Worm (Caenorhabditis elegans) whole organism, mixed stage, embryonic: ENCODE results near the gene cox-15.
A peak's percentile ranks its signal among the peaks of the same experiment; 100 is the strongest.

Source experiments
- bed-3 ChIP-seq: fragments of 200-800 bp; sonication (Bioruptor generic); optimal IDR thresholded peaks from 3 replicates; lab custom pipeline; 2018; ENCODE audit warnings: mild to moderate bottlenecking, missing genetic modification characterization, moderate library complexity, missing compliant biosample characterization
- blmp-1 ChIP-seq: fragments of 150-350 bp; optimal IDR thresholded peaks from 2 replicates; lab custom pipeline; 2014; ENCODE audit warnings: missing biosample characterization, missing genetic modification characterization
- ceh-39 ChIP-seq: fragments of 150-350 bp; optimal IDR thresholded peaks from 2 replicates; lab custom pipeline; 2014; ENCODE audit warnings: missing biosample characterization, missing genetic modification characterization
- ceh-43 ChIP-seq: fragments of 200-800 bp; sonication (Bioruptor generic); optimal IDR thresholded peaks from 2 replicates; lab custom pipeline; 2018; ENCODE audit warnings: mild to moderate bottlenecking, missing genetic modification characterization, moderate library complexity, missing compliant biosample characterization
- ceh-83 ChIP-seq: fragments of 200-800 bp; sonication (Bioruptor generic); optimal IDR thresholded peaks from 2 replicates; lab custom pipeline; 2018; ENCODE audit warnings: mild to moderate bottlenecking, missing genetic modification characterization, missing compliant biosample characterization
- ces-1 ChIP-seq: fragments of 150-350 bp; optimal IDR thresholded peaks from 2 replicates; lab custom pipeline; 2014; ENCODE audit warnings: missing biosample characterization, missing genetic modification reagents, missing genetic modification characterization
- drap-1 ChIP-seq: fragments of 200-800 bp; sonication (Bioruptor generic); optimal IDR thresholded peaks from 3 replicates; lab custom pipeline; 2018; ENCODE audit warnings: mild to moderate bottlenecking, missing genetic modification characterization, missing compliant biosample characterization
- elt-1 ChIP-seq: sonication (generic microtip); optimal IDR thresholded peaks from 2 replicates; lab custom pipeline; 2017; ENCODE audit warnings: missing genetic modification characterization, mild to moderate bottlenecking, missing compliant biosample characterization, antibody characterized with exemption, moderate library complexity, borderline replicate concordance; ENCODE audit not compliant: insufficient read depth
- elt-3 ChIP-seq: fragments of 150-350 bp; optimal IDR thresholded peaks from 2 replicates; lab custom pipeline; 2014; ENCODE audit warnings: missing biosample characterization, missing genetic modification characterization
- flh-1 ChIP-seq: fragments of 200-800 bp; sonication (Bioruptor generic); optimal IDR thresholded peaks from 2 replicates; lab custom pipeline; 2018; ENCODE audit warnings: mild to moderate bottlenecking, missing genetic modification characterization, moderate library complexity, missing compliant biosample characterization
- hlh-1 ChIP-seq: fragments of 150-350 bp; optimal IDR thresholded peaks from 2 replicates; lab custom pipeline; 2014; ENCODE audit warnings: missing biosample characterization, missing genetic modification reagents, missing genetic modification characterization
- lin-13 ChIP-seq: fragments of 150-350 bp; optimal IDR thresholded peaks from 2 replicates; lab custom pipeline; 2014; ENCODE audit warnings: missing biosample characterization, missing genetic modification characterization
- lin-32 ChIP-seq: fragments of 200-800 bp; sonication (Bioruptor generic); optimal IDR thresholded peaks from 2 replicates; lab custom pipeline; 2018; ENCODE audit warnings: mild to moderate bottlenecking, missing genetic modification characterization, missing compliant biosample characterization
- lsy-2 ChIP-seq: fragments of 150-350 bp; optimal IDR thresholded peaks from 2 replicates; lab custom pipeline; 2014; ENCODE audit warnings: missing biosample characterization, missing genetic modification characterization
- mab-5 ChIP-seq: fragments of 150-350 bp; optimal IDR thresholded peaks from 2 replicates; lab custom pipeline; 2014; ENCODE audit warnings: missing biosample characterization, missing genetic modification characterization
- mep-1 ChIP-seq: fragments of 150-350 bp; optimal IDR thresholded peaks from 2 replicates; lab custom pipeline; 2017; ENCODE audit warnings: missing biosample characterization, missing genetic modification reagents, missing genetic modification characterization, inconsistent platforms
- mls-2 ChIP-seq: sonication (generic microtip); optimal IDR thresholded peaks from 2 replicates; lab custom pipeline; 2016; ENCODE audit warnings: mild to moderate bottlenecking, missing genetic modification characterization, moderate library complexity, missing compliant biosample characterization
- nhr-12 ChIP-seq: fragments of 150-350 bp; optimal IDR thresholded peaks from 2 replicates; lab custom pipeline; 2014; ENCODE audit warnings: missing biosample characterization, missing genetic modification characterization
- nhr-2 ChIP-seq: fragments of 150-350 bp; optimal IDR thresholded peaks from 2 replicates; lab custom pipeline; 2014; ENCODE audit warnings: missing biosample characterization, missing genetic modification characterization
- nhr-76 ChIP-seq: sonication (generic microtip); optimal IDR thresholded peaks from 2 replicates; lab custom pipeline; 2017; ENCODE audit warnings: missing biosample characterization, missing genetic modification characterization
- pha-4 ChIP-seq: fragments of 150-350 bp; optimal IDR thresholded peaks from 2 replicates; lab custom pipeline; 2018; ENCODE audit warnings: missing biosample characterization, missing genetic modification reagents, missing genetic modification characterization
- sem-2 ChIP-seq: fragments of 200-800 bp; sonication (Bioruptor generic); optimal IDR thresholded peaks from 2 replicates; lab custom pipeline; 2018; ENCODE audit warnings: mild to moderate bottlenecking, missing genetic modification characterization, missing compliant biosample characterization
- snpc-4 ChIP-seq: fragments of 150-350 bp; optimal IDR thresholded peaks from 2 replicates; lab custom pipeline; 2014; ENCODE audit warnings: missing biosample characterization, missing genetic modification characterization
- sptf-1 ChIP-seq: sonication (generic microtip); optimal IDR thresholded peaks from 2 replicates; lab custom pipeline; 2017; ENCODE audit warnings: mild to moderate bottlenecking, missing genetic modification characterization, moderate library complexity, missing compliant biosample characterization
- unc-120 ChIP-seq: sonication (generic microtip); optimal IDR thresholded peaks from 2 replicates; lab custom pipeline; 2017; ENCODE audit warnings: missing genetic modification characterization, missing compliant biosample characterization; ENCODE audit not compliant: poor library complexity, severe bottlenecking
- unc-39 ChIP-seq: fragments of 150-350 bp; optimal IDR thresholded peaks from 2 replicates; lab custom pipeline; 2014; ENCODE audit warnings: missing biosample characterization, missing genetic modification characterization
- unc-62 ChIP-seq: fragments of 150-350 bp; optimal IDR thresholded peaks from 2 replicates; lab custom pipeline; 2014; ENCODE audit warnings: missing biosample characterization, missing genetic modification reagents, missing genetic modification characterization
- zip-8 ChIP-seq: fragments of 150-350 bp; optimal IDR thresholded peaks from 2 replicates; lab custom pipeline; 2014; ENCODE audit warnings: missing biosample characterization, missing genetic modification characterization
- ztf-11 ChIP-seq: fragments of 150-350 bp; optimal IDR thresholded peaks from 2 replicates; lab custom pipeline; 2014; ENCODE audit warnings: missing biosample characterization, missing genetic modification characterization

The cox-15 gene

DNA sequence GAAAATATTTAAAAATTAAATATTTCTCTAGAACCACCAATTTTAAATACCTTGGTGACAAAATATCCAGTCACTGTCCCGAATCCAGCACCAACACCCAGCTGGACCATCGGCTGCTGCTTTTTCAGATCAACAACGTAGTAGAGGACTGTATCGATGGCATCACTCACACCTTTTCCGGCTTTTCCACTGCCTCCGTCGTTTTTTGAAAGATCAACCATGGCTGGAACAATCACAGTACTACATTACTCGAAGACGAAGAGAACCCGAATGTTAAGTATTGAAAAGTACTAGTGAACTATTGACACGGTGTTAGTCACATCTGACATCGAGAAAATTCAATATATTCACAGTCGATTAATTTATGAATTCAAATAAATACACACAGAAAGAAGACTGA lies 2.3 kb upstream of the cox-15 start, which contains the start of gene fndc-1:
TSS of gene fndc-1 (minus strand) at position 227 of the 400 bp plus-strand sequence.
- no peak for TF ChIP-seq ceh-39 (tag; lab: Kevin White, UChicago)
- no peak for TF ChIP-seq drap-1
- no peak for TF ChIP-seq blmp-1 (tag; lab: Kevin White, UChicago)
- TF ChIP-seq sem-2: no peak
- TF ChIP-seq flh-1: no peak
- no peak for TF ChIP-seq bed-3 (GFP tag; lab: Kevin White, UChicago)

ce11 chrII:11236274-11236673 lies 1.5 kb upstream of the cox-15 start, which contains the start of gene cchl-1:
Gene cchl-1 (minus strand): TSS chrII:11236387.
- TF ChIP-seq unc-120 (tag; lab: Kevin White, UChicago): peak; percentile 11
- no peak for TF ChIP-seq mep-1 (tag; lab: Kevin White, UChicago)

- TF ChIP-seq ceh-83 (no peak), ces-1 (GFP tag; lab: Kevin White, UChicago) (no peak), mep-1 (tag; lab: Kevin White, UChicago) (no peak), blmp-1 (tag; lab: Kevin White, UChicago) (no peak), flh-1 (no peak), unc-120 (tag; lab: Kevin White, UChicago) (no peak), mls-2 (tag; lab: Kevin White, UChicago) (no peak)
- TF ChIP-seq, all 35 proteins: peak for 0
Observed at ce11 chrII:11226379-11226778, 8.4 kb downstream of the cox-15 start, which contains the start of gene T06D8.2. Gene T06D8.2 (plus strand): TSS chrII:11226679.

DNA sequence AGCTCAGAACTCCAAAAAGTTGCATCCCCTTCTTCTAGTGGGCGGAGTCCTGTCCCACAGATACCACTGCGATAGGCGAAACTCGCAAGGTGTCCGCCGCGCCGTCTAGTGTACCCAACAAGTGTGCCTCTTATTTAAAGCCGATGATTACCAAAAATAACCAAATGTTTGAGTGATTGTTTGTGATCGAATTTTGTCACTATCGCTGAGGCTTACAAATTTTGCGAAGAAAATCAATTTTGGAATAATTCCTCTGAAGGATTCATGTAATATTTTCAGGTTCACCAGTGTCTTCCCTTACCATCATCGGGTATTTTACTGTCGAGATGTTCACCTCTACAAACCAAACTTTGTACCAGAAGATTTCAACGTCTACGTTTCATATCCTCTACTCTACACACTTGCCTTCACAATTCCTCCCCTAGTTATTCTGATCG lies 10.7 kb downstream of the cox-15 start:
- TF ChIP-seq unc-120 (tag; lab: Kevin White, UChicago): peak; percentile 1
- TF ChIP-seq ceh-43 (GFP tag; lab: Kevin White, UChicago): no peak
- peak; percentile 15 for TF ChIP-seq ceh-39 (tag; lab: Kevin White, UChicago)
- peak; percentile 12 for TF ChIP-seq drap-1
- TF ChIP-seq sem-2: no peak
- peak; percentile 7 for TF ChIP-seq lsy-2 (tag; lab: Kevin White, UChicago)
- no peak for TF ChIP-seq hlh-1
- no peak for TF ChIP-seq pha-4 (tag; lab: Kevin White, UChicago)
- TF ChIP-seq sptf-1 (tag; lab: Kevin White, UChicago): peak; percentile 25
- peak; percentile 10 for TF ChIP-seq mep-1 (tag; lab: Kevin White, UChicago)
- no peak for TF ChIP-seq flh-1
- no peak for TF ChIP-seq snpc-4 (tag; lab: Kevin White, UChicago)
- peak; percentile 43 for TF ChIP-seq ces-1 (GFP tag; lab: Kevin White, UChicago)
- no peak for TF ChIP-seq unc-39

DNA sequence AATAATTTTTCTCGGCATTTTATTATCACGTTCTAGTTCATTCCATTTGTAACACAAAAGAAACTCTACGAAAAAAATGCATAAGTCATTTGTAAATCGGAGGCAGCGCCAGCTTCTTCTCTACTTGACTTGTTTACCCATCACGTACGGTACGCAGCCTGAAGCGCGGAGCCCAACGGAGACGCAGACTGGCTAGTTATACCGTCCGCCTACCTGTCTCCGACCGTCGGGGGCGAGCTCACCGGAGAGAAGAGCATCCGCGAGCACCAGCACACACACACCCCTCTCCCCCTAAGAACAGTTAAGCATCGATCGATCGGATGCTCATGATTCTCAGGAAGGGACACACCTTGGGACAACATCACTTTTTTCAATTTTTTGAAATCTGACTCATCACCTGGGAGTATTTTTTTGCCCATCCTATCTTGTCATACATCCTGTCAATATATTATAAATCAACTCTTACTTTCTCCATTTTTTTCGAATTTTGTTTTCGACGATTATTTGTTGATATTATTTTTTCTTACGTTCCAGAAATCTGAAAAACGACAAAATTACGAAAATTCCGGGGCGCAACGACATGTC lies 12.9 kb downstream of the cox-15 start, which contains the start of gene plpr-1:
TSS of gene plpr-1 (plus strand) at position 535 of the 585 bp plus-strand sequence.
- TF ChIP-seq ces-1 (GFP tag; lab: Kevin White, UChicago): no peak
- peak; percentile 67 for TF ChIP-seq pha-4 (tag; lab: Kevin White, UChicago)
- TF ChIP-seq, all 35 proteins: peak for 1

DNA sequence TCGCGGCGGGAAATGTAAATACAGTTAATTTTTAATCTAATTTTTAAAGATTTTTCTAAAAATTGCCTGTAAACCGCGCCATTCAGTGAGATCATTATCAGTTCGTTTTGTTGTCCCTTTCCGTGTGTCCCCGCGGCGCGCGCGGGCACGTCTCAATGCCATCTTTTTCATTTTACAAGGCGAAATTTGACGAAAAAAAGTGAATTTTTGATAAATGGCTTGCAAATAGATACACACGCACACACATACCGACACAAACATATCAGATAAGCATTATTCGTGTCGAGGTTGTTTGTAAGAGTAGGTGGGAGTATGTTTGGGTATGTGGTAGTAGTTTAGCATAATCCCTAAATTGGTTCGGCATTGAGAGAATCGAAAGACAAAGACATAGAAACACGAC lies 29.0 kb downstream of the cox-15 start:
- TF ChIP-seq nhr-2 (tag; lab: Kevin White, UChicago) (no peak), nhr-12 (tag; lab: Kevin White, UChicago) (no peak), nhr-76 (tag; lab: Kevin White, UChicago) (no peak), ceh-43 (GFP tag; lab: Kevin White, UChicago) (no peak), blmp-1 (tag; lab: Kevin White, UChicago) (no peak), mab-5 (tag; lab: Kevin White, UChicago) (no peak), snpc-4 (tag; lab: Kevin White, UChicago) (no peak), ztf-11 (tag; lab: Kevin White, UChicago) (no peak)
- TF ChIP-seq, all 35 proteins: peak for 0

DNA sequence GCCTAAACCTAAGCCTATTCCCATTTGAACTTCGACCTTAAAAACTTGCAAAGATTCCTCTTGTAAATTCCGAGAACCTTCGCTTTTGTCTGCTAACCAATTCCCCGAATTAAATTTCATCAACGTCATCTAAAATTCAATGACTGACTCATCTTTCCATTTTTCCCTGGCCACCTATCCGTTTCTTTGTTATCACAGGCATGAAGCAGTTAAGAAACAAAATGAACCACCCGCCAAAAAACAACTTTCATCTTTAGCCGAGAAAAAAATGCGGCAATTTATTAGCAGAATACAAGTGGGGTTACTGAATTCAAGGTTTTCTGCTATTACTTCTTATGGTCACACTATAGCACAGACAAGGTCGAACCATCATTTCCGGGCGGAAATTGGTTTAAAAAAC lies 30.0 kb downstream of the cox-15 start:
- TF ChIP-seq unc-120 (tag; lab: Kevin White, UChicago) (no peak), zip-8 (tag; lab: Kevin White, UChicago) (no peak), sptf-1 (tag; lab: Kevin White, UChicago) (no peak), nhr-2 (tag; lab: Kevin White, UChicago) (no peak), lin-13 (tag; lab: Kevin White, UChicago) (no peak), unc-62 (no peak), bed-3 (GFP tag; lab: Kevin White, UChicago) (no peak), elt-3 (tag; lab: Kevin White, UChicago) (no peak), lin-32 (GFP tag; lab: Kevin White, UChicago) (no peak), ces-1 (GFP tag; lab: Kevin White, UChicago) (no peak), flh-1 (no peak), snpc-4 (tag; lab: Kevin White, UChicago) (no peak), ceh-83 (no peak), ceh-39 (tag; lab: Kevin White, UChicago) (no peak), elt-1 (tag; lab: Kevin White, UChicago) (no peak), hlh-1 (no peak), ztf-11 (tag; lab: Kevin White, UChicago) (no peak), mls-2 (tag; lab: Kevin White, UChicago) (no peak)
